Fruit fly (Drosophila melanogaster) whole organism, prepupa: ENCODE data around the gene lawc.
A peak's percentile ranks its signal among the peaks of the same experiment; 100 is the strongest.

Experiments used
- Blimp-1 ChIP-seq: fragments of 200-800 bp; sonication (Bioruptor generic); optimal IDR thresholded peaks from 3 replicates; lab custom pipeline; 2017; ENCODE audit warnings: missing biosample characterization, missing genetic modification characterization, mild to moderate bottlenecking, moderate library complexity, missing genetic modification reagents
- CG10631 ChIP-seq: fragments of 200-800 bp; sonication (Bioruptor generic); optimal IDR thresholded peaks from 2 replicates; lab custom pipeline; 2016; ENCODE audit warnings: missing biosample characterization, missing genetic modification characterization
- CG10669 ChIP-seq: fragments of 200-800 bp; sonication (Bioruptor generic); optimal IDR thresholded peaks from 3 replicates; lab custom pipeline; 2018; ENCODE audit warnings: missing biosample characterization, mild to moderate bottlenecking, missing genetic modification characterization, moderate library complexity
- CG11294 ChIP-seq: fragments of 200-800 bp; sonication (Bioruptor generic); IDR thresholded peaks from 2 replicates; pipeline ENCODE4 v1.3.6; 2022; ENCODE audit warnings: missing biosample characterization, missing genetic modification characterization
- CG11762 ChIP-seq: fragments of 200-800 bp; sonication (Bioruptor generic); optimal IDR thresholded peaks from 3 replicates; lab custom pipeline; 2016; ENCODE audit warnings: missing biosample characterization, missing genetic modification characterization; ENCODE audit not compliant: insufficient read depth
- CG11902 ChIP-seq: fragments of 200-800 bp; sonication (Bioruptor generic); optimal IDR thresholded peaks from 3 replicates; lab custom pipeline; 2016; ENCODE audit warnings: missing biosample characterization, missing genetic modification characterization
- CG15336 ChIP-seq: fragments of 200-800 bp; sonication (Bioruptor generic); IDR thresholded peaks from 2 replicates; pipeline ENCODE4 v1.3.6; 2022; ENCODE audit warnings: missing biosample characterization, missing genetic modification characterization
- CG16779 ChIP-seq: fragments of 200-800 bp; sonication (Bioruptor generic); optimal IDR thresholded peaks from 3 replicates; lab custom pipeline; 2017; ENCODE audit warnings: missing biosample characterization, mild to moderate bottlenecking, missing genetic modification characterization
- CG3032 ChIP-seq: fragments of 200-800 bp; optimal IDR thresholded peaks from 2 replicates; lab custom pipeline; 2019; ENCODE audit warnings: missing biosample characterization, mild to moderate bottlenecking, missing genetic modification characterization, moderate library complexity
- CG32006 ChIP-seq: fragments of 200-800 bp; sonication (Bioruptor generic); optimal IDR thresholded peaks from 3 replicates; lab custom pipeline; 2017; ENCODE audit warnings: missing biosample characterization, mild to moderate bottlenecking, missing genetic modification characterization
- CG34406 ChIP-seq: fragments of 200-800 bp; sonication (Bioruptor generic); optimal IDR thresholded peaks from 3 replicates; lab custom pipeline; 2016; ENCODE audit warnings: missing biosample characterization, missing genetic modification characterization
- CG3919 ChIP-seq: fragments of 200-800 bp; sonication (Bioruptor generic); optimal IDR thresholded peaks from 3 replicates; lab custom pipeline; 2016; ENCODE audit warnings: missing biosample characterization, missing genetic modification characterization
- CG4318 ChIP-seq: fragments of 200-800 bp; sonication (Bioruptor generic); optimal IDR thresholded peaks from 3 replicates; lab custom pipeline; 2017; ENCODE audit warnings: missing biosample characterization, mild to moderate bottlenecking, missing genetic modification characterization
- CG6854 ChIP-seq: fragments of 200-800 bp; sonication (Bioruptor generic); optimal IDR thresholded peaks from 2 replicates; lab custom pipeline; 2017; ENCODE audit warnings: missing biosample characterization, mild to moderate bottlenecking, missing genetic modification characterization
- CG7368 ChIP-seq: fragments of 200-800 bp; sonication (Bioruptor generic); optimal IDR thresholded peaks from 3 replicates; lab custom pipeline; 2016; ENCODE audit warnings: missing biosample characterization, missing genetic modification characterization
- CG8119 ChIP-seq: fragments of 200-800 bp; sonication (Bioruptor generic); IDR thresholded peaks from 3 replicates; pipeline ENCODE4 v1.3.6; 2022; ENCODE audit warnings: missing biosample characterization, missing genetic modification characterization
- CG8632 ChIP-seq: fragments of 200-800 bp; sonication (Bioruptor generic); optimal IDR thresholded peaks from 3 replicates; lab custom pipeline; 2016; ENCODE audit warnings: missing biosample characterization, missing genetic modification characterization
- CG9139 ChIP-seq: fragments of 200-800 bp; sonication (Bioruptor generic); optimal IDR thresholded peaks from 3 replicates; lab custom pipeline; 2017; ENCODE audit warnings: missing biosample characterization, mild to moderate bottlenecking, missing genetic modification characterization
- Eip75B ChIP-seq: fragments of 200-800 bp; sonication (Bioruptor generic); optimal IDR thresholded peaks from 3 replicates; lab custom pipeline; 2016; ENCODE audit warnings: missing biosample characterization, missing genetic modification characterization
- Eip78C ChIP-seq: fragments of 200-800 bp; sonication (Bioruptor generic); peaks from one replicate; lab custom pipeline; 2016; ENCODE audit warnings: missing biosample characterization, missing genetic modification characterization
- Ets96B ChIP-seq: fragments of 200-800 bp; optimal IDR thresholded peaks from 2 replicates; lab custom pipeline; 2019; ENCODE audit warnings: missing biosample characterization, mild to moderate bottlenecking, missing genetic modification characterization, moderate library complexity
- Gug ChIP-seq: fragments of 200-800 bp; sonication (Bioruptor generic); IDR thresholded peaks from 2 replicates; pipeline ENCODE4 v1.3.6; 2022; ENCODE audit warnings: missing biosample characterization, missing genetic modification characterization
- Hr39 ChIP-seq: fragments of 200-800 bp; sonication (Bioruptor generic); optimal IDR thresholded peaks from 2 replicates; lab custom pipeline; 2016; ENCODE audit warnings: missing biosample characterization, missing genetic modification characterization
- Hr4 ChIP-seq: fragments of 200-800 bp; sonication (Bioruptor generic); optimal IDR thresholded peaks from 3 replicates; lab custom pipeline; 2016; ENCODE audit warnings: missing biosample characterization, missing genetic modification characterization
- Lpt ChIP-seq: fragments of 200-800 bp; sonication (Bioruptor generic); optimal IDR thresholded peaks from 3 replicates; lab custom pipeline; 2016; ENCODE audit warnings: missing biosample characterization, missing genetic modification characterization
- Met ChIP-seq: fragments of 200-800 bp; sonication (Bioruptor generic); optimal IDR thresholded peaks from 3 replicates; lab custom pipeline; 2016; ENCODE audit warnings: missing biosample characterization, missing genetic modification characterization
- OdsH ChIP-seq: fragments of 200-800 bp; sonication (Bioruptor generic); optimal IDR thresholded peaks from 3 replicates; lab custom pipeline; 2016; ENCODE audit warnings: missing biosample characterization, missing genetic modification characterization
- Smox ChIP-seq: fragments of 200-800 bp; sonication (Bioruptor generic); optimal IDR thresholded peaks from 3 replicates; lab custom pipeline; 2016; ENCODE audit warnings: missing biosample characterization, missing genetic modification characterization
- Sox102F ChIP-seq: fragments of 200-800 bp; sonication (Bioruptor generic); optimal IDR thresholded peaks from 2 replicates; lab custom pipeline; 2016; ENCODE audit warnings: missing biosample characterization, mild to moderate bottlenecking, missing genetic modification characterization
- Sox14 ChIP-seq: fragments of 200-800 bp; sonication (Bioruptor generic); optimal IDR thresholded peaks from 3 replicates; lab custom pipeline; 2016; ENCODE audit warnings: missing biosample characterization, missing genetic modification characterization
- Sox15 ChIP-seq: fragments of 200-800 bp; sonication (Bioruptor generic); optimal IDR thresholded peaks from 3 replicates; lab custom pipeline; 2016; ENCODE audit warnings: missing biosample characterization, missing genetic modification characterization
- achi ChIP-seq: fragments of 200-800 bp; sonication (Bioruptor generic); optimal IDR thresholded peaks from 3 replicates; lab custom pipeline; 2016; ENCODE audit warnings: missing biosample characterization, missing genetic modification characterization
- acj6 ChIP-seq: fragments of 200-800 bp; sonication (Bioruptor generic); optimal IDR thresholded peaks from 3 replicates; lab custom pipeline; 2016; ENCODE audit warnings: missing biosample characterization, missing genetic modification characterization
- cyc ChIP-seq: fragments of 200-800 bp; sonication (Bioruptor generic); optimal IDR thresholded peaks from 3 replicates; lab custom pipeline; 2016; ENCODE audit warnings: missing biosample characterization, missing genetic modification characterization
- dac ChIP-seq: fragments of 200-800 bp; sonication (Bioruptor generic); optimal IDR thresholded peaks from 2 replicates; lab custom pipeline; 2017; ENCODE audit warnings: missing biosample characterization, mild to moderate bottlenecking, missing genetic modification characterization
- eg ChIP-seq: fragments of 200-800 bp; sonication (Bioruptor generic); IDR thresholded peaks from 3 replicates; pipeline ENCODE4 v1.3.6; 2022; ENCODE audit warnings: missing biosample characterization, missing genetic modification characterization
- esn ChIP-seq: fragments of 200-800 bp; sonication (Bioruptor generic); optimal IDR thresholded peaks from 2 replicates; lab custom pipeline; 2016; ENCODE audit warnings: missing biosample characterization, mild to moderate bottlenecking, missing genetic modification characterization, moderate library complexity
- fd59A ChIP-seq: fragments of 200-800 bp; sonication (Bioruptor generic); optimal IDR thresholded peaks from 2 replicates; lab custom pipeline; 2017; ENCODE audit warnings: missing biosample characterization, mild to moderate bottlenecking, missing genetic modification characterization, missing genetic modification reagents
- fd85E ChIP-seq: fragments of 200-800 bp; sonication (Bioruptor generic); optimal IDR thresholded peaks from 3 replicates; lab custom pipeline; 2016; ENCODE audit warnings: missing biosample characterization, missing genetic modification characterization
- lz ChIP-seq: fragments of 200-800 bp; sonication (Bioruptor generic); optimal IDR thresholded peaks from 3 replicates; lab custom pipeline; 2016; ENCODE audit warnings: missing biosample characterization, missing genetic modification characterization
- pdm3 ChIP-seq: fragments of 200-800 bp; sonication (Bioruptor generic); optimal IDR thresholded peaks from 3 replicates; lab custom pipeline; 2016; ENCODE audit warnings: missing biosample characterization, missing genetic modification characterization
- salr ChIP-seq, 2 experiments: fragments of 200-800 bp; sonication (Bioruptor generic); optimal IDR thresholded peaks; 3 replicates each; lab custom pipeline; 2016 to 2018; ENCODE audit warnings: missing biosample characterization in 2 of 2, missing genetic modification characterization in 2 of 2, mild to moderate bottlenecking in 1 of 2
- spab ChIP-seq: fragments of 200-800 bp; sonication (Bioruptor generic); optimal IDR thresholded peaks from 2 replicates; lab custom pipeline; 2017; ENCODE audit warnings: missing biosample characterization, mild to moderate bottlenecking, missing genetic modification characterization, missing genetic modification reagents
- svp ChIP-seq: fragments of 200-800 bp; sonication (Bioruptor generic); peaks from one replicate; lab custom pipeline; 2016; ENCODE audit warnings: missing biosample characterization, missing genetic modification characterization
- topi ChIP-seq: fragments of 200-800 bp; sonication (Bioruptor generic); optimal IDR thresholded peaks from 3 replicates; lab custom pipeline; 2016; ENCODE audit warnings: missing biosample characterization, missing genetic modification characterization
- vri ChIP-seq: fragments of 200-800 bp; sonication (Bioruptor generic); optimal IDR thresholded peaks from 3 replicates; lab custom pipeline; 2016; ENCODE audit warnings: missing biosample characterization, mild to moderate bottlenecking, missing genetic modification characterization

The lawc gene

dm6 chrX:8398177-8399018 lies 13.1 kb downstream of the lawc start, which contains the start of gene CG10555 (continued):
- TF ChIP-seq lz (peak; percentile 89), CG7368 (GFP tag; lab: Kevin White, UChicago) (peak; percentile 36), topi (GFP tag; lab: Kevin White, UChicago) (peak; percentile 86), fd59A (peak; percentile 73), Blimp-1 (GFP tag; lab: Kevin White, UChicago) (peak; percentile 40), CG11902 (peak; percentile 75), Eip78C (GFP tag; lab: Kevin White, UChicago) (peak; percentile 73), Gug (peak; percentile 11; the same call in 1 of the 2 replicates), CG10669 (GFP tag; lab: Kevin White, UChicago) (peak; percentile 62), CG8632 (GFP tag; lab: Kevin White, UChicago) (peak; percentile 45), pdm3 (GFP tag; lab: Kevin White, UChicago) (peak; percentile 86), Met (GFP tag; lab: Kevin White, UChicago) (peak; percentile 76), CG10631 (peak; percentile 84), Smox (GFP tag; lab: Kevin White, UChicago) (peak; percentile 78), CG3919 (GFP tag; lab: Kevin White, UChicago) (peak; percentile 66), fd85E (GFP tag; lab: Kevin White, UChicago) (peak; percentile 46), Lpt (GFP tag; lab: Kevin White, UChicago) (peak; percentile 27)

dm6 chrX:8396611-8397010 lies 14.8 kb downstream of the lawc start:
- peak; percentile 21 for TF ChIP-seq CG3919 (GFP tag; lab: Kevin White, UChicago)
- peak; percentile 65 for TF ChIP-seq CG32006
- peak; percentile 19 for TF ChIP-seq acj6 (GFP tag; lab: Kevin White, UChicago)
- TF ChIP-seq Gug, result peak; percentile 61
- TF ChIP-seq Eip75B (GFP tag; lab: Kevin White, UChicago), result no peak
- peak; percentile 75 for TF ChIP-seq CG8119 (GFP tag; lab: Robert Waterston, UW)
- TF ChIP-seq salr (GFP tag; optimal IDR thresholded peaks at IDR 0.05; lab: Kevin White, UChicago), result no peak
- no peak for TF ChIP-seq Sox14 (GFP tag; lab: Kevin White, UChicago)
- TF ChIP-seq Met (GFP tag; lab: Kevin White, UChicago), result peak; percentile 7
- no peak for TF ChIP-seq Sox15
- TF ChIP-seq spab (GFP tag; lab: Kevin White, UChicago), result no peak
- TF ChIP-seq CG10669 (GFP tag; lab: Kevin White, UChicago), result peak; percentile 6
- TF ChIP-seq topi (GFP tag; lab: Kevin White, UChicago), result no peak
- no peak for TF ChIP-seq CG34406
- TF ChIP-seq Sox102F (GFP tag; lab: Kevin White, UChicago), result no peak
- TF ChIP-seq dac (GFP tag; lab: Kevin White, UChicago), result peak; percentile 22
- TF ChIP-seq CG10631, result no peak
- peak; percentile 40 for TF ChIP-seq CG4318 (GFP tag; lab: Kevin White, UChicago)
- no peak for TF ChIP-seq fd85E (GFP tag; lab: Kevin White, UChicago)
- TF ChIP-seq vri (GFP tag; lab: Kevin White, UChicago), result no peak
- TF ChIP-seq CG15336, result peak; percentile 78
- TF ChIP-seq esn, result no peak
- TF ChIP-seq Ets96B, result no peak
- TF ChIP-seq Hr39 (GFP tag; lab: Kevin White, UChicago), result peak; percentile 9
- TF ChIP-seq pdm3 (GFP tag; lab: Kevin White, UChicago), result peak; percentile 39
- peak; percentile 77 for TF ChIP-seq eg
- no peak for TF ChIP-seq CG8632 (GFP tag; lab: Kevin White, UChicago)
- TF ChIP-seq Lpt (GFP tag; lab: Kevin White, UChicago), result peak; percentile 24
- no peak for TF ChIP-seq Smox (GFP tag; lab: Kevin White, UChicago)
- no peak for TF ChIP-seq CG11762 (GFP tag; lab: Kevin White, UChicago)
- TF ChIP-seq CG3032, result no peak
- no peak for TF ChIP-seq CG16779
- no peak for TF ChIP-seq cyc (GFP tag; lab: Kevin White, UChicago)
- peak; percentile 42 for TF ChIP-seq achi (GFP tag; lab: Kevin White, UChicago)
- peak; percentile 52; the same call in 1 of the 2 replicates for TF ChIP-seq CG11294 (GFP tag; lab: Robert Waterston, UW)
- TF ChIP-seq lz, result no peak
- peak; percentile 79 for TF ChIP-seq Hr4 (GFP tag; lab: Kevin White, UChicago)
- no peak for TF ChIP-seq CG9139 (GFP tag; lab: Kevin White, UChicago)
- TF ChIP-seq OdsH, result peak; percentile 32
- TF ChIP-seq CG6854 (GFP tag; lab: Kevin White, UChicago), result no peak
- no peak for TF ChIP-seq Blimp-1 (GFP tag; lab: Kevin White, UChicago)
- TF ChIP-seq svp (GFP tag; lab: Kevin White, UChicago), result peak; percentile 19
